Worm (Caenorhabditis elegans) whole organism, mixed stage, embryonic: ENCODE results near the gene T10B10.9.

Source experiments
- bed-3 ChIP-seq: fragments of 200-800 bp; sonication (Bioruptor generic); optimal IDR thresholded peaks from 3 replicates; lab custom pipeline; 2018; ENCODE audit warnings: mild to moderate bottlenecking, missing genetic modification characterization, moderate library complexity, missing compliant biosample characterization
- ceh-39 ChIP-seq: fragments of 150-350 bp; optimal IDR thresholded peaks from 2 replicates; lab custom pipeline; 2014; ENCODE audit warnings: missing biosample characterization, missing genetic modification characterization
- drap-1 ChIP-seq: fragments of 200-800 bp; sonication (Bioruptor generic); optimal IDR thresholded peaks from 3 replicates; lab custom pipeline; 2018; ENCODE audit warnings: mild to moderate bottlenecking, missing genetic modification characterization, missing compliant biosample characterization
- lin-13 ChIP-seq: fragments of 150-350 bp; optimal IDR thresholded peaks from 2 replicates; lab custom pipeline; 2014; ENCODE audit warnings: missing biosample characterization, missing genetic modification characterization
- mep-1 ChIP-seq: fragments of 150-350 bp; optimal IDR thresholded peaks from 2 replicates; lab custom pipeline; 2017; ENCODE audit warnings: missing biosample characterization, missing genetic modification reagents, missing genetic modification characterization, inconsistent platforms
- nhr-28 ChIP-seq: fragments of 150-350 bp; optimal IDR thresholded peaks from 2 replicates; lab custom pipeline; 2014; ENCODE audit warnings: missing biosample characterization, missing genetic modification characterization
- pha-4 ChIP-seq: fragments of 150-350 bp; optimal IDR thresholded peaks from 2 replicates; lab custom pipeline; 2018; ENCODE audit warnings: missing biosample characterization, missing genetic modification reagents, missing genetic modification characterization
- snpc-4 ChIP-seq: fragments of 150-350 bp; optimal IDR thresholded peaks from 2 replicates; lab custom pipeline; 2014; ENCODE audit warnings: missing biosample characterization, missing genetic modification characterization

DNA sequence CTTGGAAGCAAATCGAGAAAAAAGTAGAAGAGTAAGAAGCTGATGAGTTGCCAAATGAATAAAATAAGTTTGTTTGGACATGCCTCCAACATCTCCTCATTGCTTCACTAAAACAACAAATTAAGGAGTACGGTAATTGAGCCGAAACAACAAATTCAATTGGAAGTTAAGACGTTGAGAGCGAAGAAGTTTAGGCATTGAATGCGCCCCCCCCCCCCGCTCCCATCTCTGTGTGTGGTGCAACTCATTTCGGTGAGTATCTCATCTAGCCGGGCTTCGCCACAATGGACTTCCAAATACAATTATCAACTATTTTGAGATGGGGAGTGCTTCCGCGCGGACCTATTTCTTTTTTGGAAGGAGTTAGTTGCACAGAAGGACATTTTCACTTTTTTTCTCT lies 9.2 kb upstream of the T10B10.9 start:
- TF ChIP-seq snpc-4 (tag; lab: Kevin White, UChicago) (no peak), nhr-28 (no peak), lin-13 (tag; lab: Kevin White, UChicago) (no peak), pha-4 (tag; lab: Kevin White, UChicago) (no peak), mep-1 (tag; lab: Kevin White, UChicago) (no peak), drap-1 (GFP tag; lab: Kevin White, UChicago) (no peak), bed-3 (no peak), ceh-39 (no peak)
